Worm (Caenorhabditis elegans) whole organism, L1 larva: Measurements from ENCODE around the gene srh-265.
A peak's percentile ranks its signal among the peaks of the same experiment; 100 is the strongest.

ENCODE experiments used
- ama-1 ChIP-seq: fragments of 150-350 bp; optimal IDR thresholded peaks from 2 replicates; lab custom pipeline; 2014
- dsc-1 ChIP-seq: sonication (generic microtip); optimal IDR thresholded peaks from 2 replicates; lab custom pipeline; 2016; ENCODE audit warnings: mild to moderate bottlenecking, missing genetic modification characterization, missing compliant biosample characterization
- efl-1 ChIP-seq, 4 experiments: fragments of 150-350 bp; optimal IDR thresholded peaks in 3 of 4; peaks in 1 of 4; 1 replicate in 1 of 4; 2 replicates in 3 of 4; lab custom pipeline; 2014; ENCODE audit warnings: missing biosample characterization in 2 of 4, missing genetic modification characterization in 2 of 4, missing genetic modification reagents in 2 of 4
- jun-1 ChIP-seq: fragments of 150-350 bp; optimal IDR thresholded peaks from 2 replicates; lab custom pipeline; 2014; ENCODE audit warnings: missing biosample characterization, missing genetic modification reagents, missing genetic modification characterization
- lin-14 ChIP-seq: fragments of 200-800 bp; sonication (Bioruptor generic); optimal IDR thresholded peaks from 2 replicates; lab custom pipeline; 2018; ENCODE audit warnings: mild to moderate bottlenecking, missing genetic modification characterization, moderate library complexity, missing compliant biosample characterization
- lin-15B ChIP-seq: fragments of 150-350 bp; sonication (generic microtip); optimal IDR thresholded peaks from 3 replicates; lab custom pipeline; 2014; ENCODE audit warnings: missing biosample characterization, missing genetic modification characterization
- nhr-237 ChIP-seq: fragments of 150-350 bp; optimal IDR thresholded peaks from 2 replicates; lab custom pipeline; 2014; ENCODE audit warnings: missing biosample characterization, missing genetic modification characterization
- nhr-76 ChIP-seq: sonication (generic microtip); optimal IDR thresholded peaks from 2 replicates; lab custom pipeline; 2017; ENCODE audit warnings: missing biosample characterization, missing genetic modification characterization
- pqm-1 ChIP-seq: sonication (generic microtip); optimal IDR thresholded peaks from 3 replicates; lab custom pipeline; 2017; ENCODE audit warnings: missing biosample characterization, missing genetic modification characterization

DNA sequence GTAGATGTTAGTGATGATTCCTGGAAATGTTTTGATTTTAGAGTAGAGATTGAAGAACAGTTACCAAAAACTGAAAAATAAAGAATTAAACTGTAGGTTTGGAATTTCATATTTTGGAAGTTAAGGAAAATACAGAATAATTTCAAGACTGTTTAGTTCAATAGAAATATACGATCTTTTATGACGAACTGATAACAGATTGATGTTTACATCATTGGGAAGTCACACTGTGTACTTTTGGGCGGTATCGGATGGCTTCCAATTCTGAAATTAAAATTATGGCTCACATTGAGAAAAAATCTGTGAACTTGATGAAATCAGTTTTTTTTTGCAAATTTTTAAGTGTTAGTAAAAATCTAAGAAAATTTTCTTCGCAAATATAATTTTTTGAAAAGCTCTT is 16.4 kb downstream of the srh-265 start, which contains the start of gene T26H5.8:
- TF ChIP-seq nhr-76 (no peak), ama-1 (lab: Kevin White, UChicago) (no peak), lin-15B (tag; lab: Kevin White, UChicago) (no peak), dsc-1 (no peak), jun-1 (no peak), nhr-237 (tag; lab: Kevin White, UChicago) (no peak), pqm-1 (peak; percentile 46), lin-14 (GFP tag; lab: Kevin White, UChicago) (no peak), efl-1 (optimal IDR thresholded peaks at IDR 0.05; lab: Kevin White, UChicago) (no peak), efl-1 (GFP tag; optimal IDR thresholded peaks at IDR 0.05 in 1 of 2; lab: Kevin White, UChicago) (peak in 1 of 2 experiments; percentile 4)
